Fruit fly (Drosophila melanogaster) whole organism, embryonic: ENCODE results near the gene CG2104.

Experiments used
- Abd-B ChIP-seq: fragments of 200-800 bp; sonication (Bioruptor generic); optimal IDR thresholded peaks from 2 replicates; lab custom pipeline; 2018; ENCODE audit warnings: missing biosample characterization, mild to moderate bottlenecking, missing genetic modification characterization, moderate library complexity
- Ada2b ChIP-seq: fragments of 200-800 bp; sonication (Bioruptor generic); IDR thresholded peaks from 2 replicates; pipeline ENCODE4 v1.3.6; 2022; ENCODE audit warnings: missing biosample characterization, missing genetic modification characterization
- B-H1 ChIP-seq: fragments of 200-800 bp; sonication (Bioruptor generic); IDR thresholded peaks from 3 replicates; pipeline ENCODE4 v1.3.6; 2022; ENCODE audit warnings: missing biosample characterization, missing genetic modification characterization
- BEAF-32 ChIP-seq: fragments of 200-800 bp; sonication (Bioruptor generic); optimal IDR thresholded peaks from 3 replicates; lab custom pipeline; 2017; ENCODE audit warnings: missing biosample characterization, missing genetic modification characterization, mild to moderate bottlenecking, moderate library complexity, missing genetic modification reagents
- CG10267 ChIP-seq: fragments of 200-800 bp; sonication (Bioruptor generic); optimal IDR thresholded peaks from 2 replicates; lab custom pipeline; 2018; ENCODE audit warnings: missing biosample characterization, mild to moderate bottlenecking, missing genetic modification characterization, moderate library complexity
- CG10979 ChIP-seq: fragments of 200-800 bp; sonication (Bioruptor generic); optimal IDR thresholded peaks from 2 replicates; lab custom pipeline; 2018; ENCODE audit warnings: missing biosample characterization, mild to moderate bottlenecking, missing genetic modification characterization, moderate library complexity
- CG11456 ChIP-seq: fragments of 200-800 bp; sonication (Bioruptor generic); IDR thresholded peaks from 3 replicates; pipeline ENCODE4 v1.3.6; 2022; ENCODE audit warnings: missing biosample characterization, missing genetic modification characterization
- CG12769 ChIP-seq: fragments of 200-800 bp; sonication (Bioruptor generic); optimal IDR thresholded peaks from 2 replicates; lab custom pipeline; 2019; ENCODE audit warnings: missing biosample characterization, mild to moderate bottlenecking, missing genetic modification characterization, moderate library complexity
- CG13624 ChIP-seq: fragments of 200-800 bp; sonication (Bioruptor generic); optimal IDR thresholded peaks from 2 replicates; lab custom pipeline; 2016; ENCODE audit warnings: missing biosample characterization, missing genetic modification characterization
- CG14710 ChIP-seq: fragments of 200-800 bp; sonication (Bioruptor generic); optimal IDR thresholded peaks from 3 replicates; lab custom pipeline; 2019; ENCODE audit warnings: missing biosample characterization, mild to moderate bottlenecking, missing genetic modification characterization, moderate library complexity
- CG17385 ChIP-seq: fragments of 200-800 bp; sonication (Bioruptor generic); optimal IDR thresholded peaks from 3 replicates; lab custom pipeline; 2018; ENCODE audit warnings: missing biosample characterization, mild to moderate bottlenecking, missing genetic modification characterization
- CG1792 ChIP-seq: fragments of 200-800 bp; sonication (Bioruptor generic); optimal IDR thresholded peaks from 2 replicates; lab custom pipeline; 2016; ENCODE audit warnings: missing biosample characterization, missing genetic modification characterization
- CG2120 ChIP-seq: fragments of 200-800 bp; sonication (Bioruptor generic); optimal IDR thresholded peaks from 3 replicates; lab custom pipeline; 2016; ENCODE audit warnings: missing biosample characterization, missing genetic modification characterization
- CG30403 ChIP-seq: fragments of 200-800 bp; sonication (Bioruptor generic); optimal IDR thresholded peaks from 3 replicates; lab custom pipeline; 2016; ENCODE audit warnings: missing biosample characterization, missing genetic modification characterization
- CG32532 ChIP-seq: fragments of 200-800 bp; sonication (Bioruptor generic); IDR thresholded peaks from 2 replicates; pipeline ENCODE4 v1.3.6; 2022; ENCODE audit warnings: missing biosample characterization, missing genetic modification characterization
- CG4854 ChIP-seq: fragments of 200-800 bp; sonication (Bioruptor generic); optimal IDR thresholded peaks from 2 replicates; lab custom pipeline; 2016; ENCODE audit warnings: missing biosample characterization, missing genetic modification characterization, inconsistent platforms
- CG8290 ChIP-seq, 3 experiments: fragments of 200-800 bp; sonication (Bioruptor generic); optimal IDR thresholded peaks; 2 replicates each; lab custom pipeline; 2016 to 2019; ENCODE audit warnings: missing biosample characterization in 3 of 3, missing genetic modification characterization in 3 of 3, mild to moderate bottlenecking in 2 of 3, moderate library complexity in 1 of 3
- CG8359 ChIP-seq: fragments of 200-800 bp; sonication (Bioruptor generic); optimal IDR thresholded peaks from 2 replicates; lab custom pipeline; 2017; ENCODE audit warnings: missing biosample characterization, mild to moderate bottlenecking, missing genetic modification characterization, borderline replicate concordance
- CG8388 ChIP-seq: fragments of 200-800 bp; sonication (Bioruptor generic); optimal IDR thresholded peaks from 2 replicates; lab custom pipeline; 2019; ENCODE audit warnings: missing biosample characterization, mild to moderate bottlenecking, missing genetic modification characterization, moderate library complexity
- CG9797 ChIP-seq: fragments of 200-800 bp; sonication (Bioruptor generic); optimal IDR thresholded peaks from 3 replicates; lab custom pipeline; 2018; ENCODE audit warnings: missing biosample characterization, mild to moderate bottlenecking, missing genetic modification characterization
- CkIIα-i1 ChIP-seq: fragments of 200-800 bp; sonication (Bioruptor generic); IDR thresholded peaks from 2 replicates; pipeline ENCODE4 v1.3.6; 2022; ENCODE audit warnings: missing biosample characterization, missing genetic modification characterization
- D19B ChIP-seq: fragments of 200-800 bp; sonication (Bioruptor generic); optimal IDR thresholded peaks from 2 replicates; lab custom pipeline; 2017; ENCODE audit warnings: missing biosample characterization, mild to moderate bottlenecking, missing genetic modification characterization
- Dad ChIP-seq: fragments of 200-800 bp; sonication (Bioruptor generic); optimal IDR thresholded peaks from 3 replicates; lab custom pipeline; 2016; ENCODE audit warnings: missing biosample characterization, missing genetic modification characterization
- Doc3 ChIP-seq: fragments of 200-800 bp; sonication (Bioruptor generic); IDR thresholded peaks from 3 replicates; pipeline ENCODE4 v1.3.6; 2022; ENCODE audit warnings: missing biosample characterization, missing genetic modification characterization; ENCODE audit not compliant: partially characterized antibody
- Drgx ChIP-seq: fragments of 200-800 bp; sonication (Bioruptor generic); IDR thresholded peaks from 2 replicates; pipeline ENCODE4 v1.3.6; 2022; ENCODE audit warnings: missing biosample characterization, missing genetic modification characterization
- Max ChIP-seq: fragments of 200-800 bp; sonication (Bioruptor generic); optimal IDR thresholded peaks from 2 replicates; lab custom pipeline; 2016; ENCODE audit warnings: missing biosample characterization, mild to moderate bottlenecking, missing genetic modification characterization
- Med ChIP-seq: fragments of 200-800 bp; sonication (Bioruptor generic); peaks from one replicate; lab custom pipeline; 2016; ENCODE audit warnings: missing biosample characterization, missing genetic modification characterization, mild to moderate bottlenecking, inconsistent platforms, moderate library complexity
- Nf-YA ChIP-seq: fragments of 200-800 bp; sonication (Bioruptor generic); IDR thresholded peaks from 2 replicates; pipeline ENCODE4 v1.3.6; 2022; ENCODE audit warnings: missing biosample characterization, missing genetic modification characterization
- Xrp1 ChIP-seq: fragments of 200-800 bp; sonication (Bioruptor generic); IDR thresholded peaks from 2 replicates; pipeline ENCODE4 v1.3.6; 2022; ENCODE audit warnings: missing biosample characterization, missing genetic modification characterization
- ara ChIP-seq: fragments of 200-800 bp; sonication (Bioruptor generic); IDR thresholded peaks from 2 replicates; pipeline ENCODE4 v1.3.6; 2022; ENCODE audit warnings: missing biosample characterization, missing genetic modification characterization
- ash1 ChIP-seq: fragments of 200-800 bp; sonication (Bioruptor generic); optimal IDR thresholded peaks from 2 replicates; lab custom pipeline; 2018; ENCODE audit warnings: missing biosample characterization, mild to moderate bottlenecking, missing genetic modification characterization
- bigmax ChIP-seq: fragments of 200-800 bp; sonication (Bioruptor generic); optimal IDR thresholded peaks from 2 replicates; lab custom pipeline; 2018; ENCODE audit warnings: missing biosample characterization, mild to moderate bottlenecking, missing genetic modification characterization
- cas ChIP-seq: fragments of 200-800 bp; sonication (Bioruptor generic); IDR thresholded peaks from 2 replicates; pipeline ENCODE4 v1.3.6; 2022; ENCODE audit warnings: missing biosample characterization, missing genetic modification characterization
- chinmo ChIP-seq: fragments of 200-800 bp; sonication (Bioruptor generic); IDR thresholded peaks from 4 replicates; pipeline ENCODE4 v1.3.6; 2022; ENCODE audit warnings: missing biosample characterization, missing genetic modification characterization; ENCODE audit not compliant: partially characterized antibody
- ems ChIP-seq: fragments of 200-800 bp; sonication (Bioruptor generic); optimal IDR thresholded peaks from 3 replicates; lab custom pipeline; 2016; ENCODE audit warnings: missing biosample characterization, missing genetic modification characterization
- fd3F ChIP-seq: fragments of 200-800 bp; sonication (Bioruptor generic); optimal IDR thresholded peaks from 2 replicates; lab custom pipeline; 2018; ENCODE audit warnings: missing biosample characterization, mild to moderate bottlenecking, missing genetic modification characterization, moderate library complexity
- gsb-n ChIP-seq: fragments of 200-800 bp; sonication (Bioruptor generic); optimal IDR thresholded peaks from 3 replicates; lab custom pipeline; 2018; ENCODE audit warnings: missing biosample characterization, mild to moderate bottlenecking, missing genetic modification characterization
- jing ChIP-seq: fragments of 200-800 bp; sonication (Bioruptor generic); optimal IDR thresholded peaks from 2 replicates; lab custom pipeline; 2018; ENCODE audit warnings: missing biosample characterization, mild to moderate bottlenecking, missing genetic modification characterization
- kah ChIP-seq: fragments of 200-800 bp; sonication (Bioruptor generic); optimal IDR thresholded peaks from 2 replicates; lab custom pipeline; 2018; ENCODE audit warnings: missing biosample characterization, mild to moderate bottlenecking, missing genetic modification characterization
- luna ChIP-seq: fragments of 200-800 bp; sonication (Bioruptor generic); optimal IDR thresholded peaks from 2 replicates; lab custom pipeline; 2016; ENCODE audit warnings: missing biosample characterization, missing genetic modification characterization
- onecut ChIP-seq: fragments of 200-800 bp; sonication (Bioruptor generic); IDR thresholded peaks from 2 replicates; pipeline ENCODE4 v1.3.6; 2022; ENCODE audit warnings: missing biosample characterization, missing genetic modification characterization
- sens ChIP-seq: fragments of 200-800 bp; sonication (Bioruptor generic); peaks from one replicate; lab custom pipeline; 2016; ENCODE audit warnings: missing biosample characterization, missing genetic modification characterization
- seq ChIP-seq: fragments of 200-800 bp; sonication (Bioruptor generic); IDR thresholded peaks from 2 replicates; pipeline ENCODE4 v1.3.6; 2022; ENCODE audit warnings: missing biosample characterization, missing genetic modification characterization
- slou ChIP-seq: fragments of 200-800 bp; sonication (Bioruptor generic); optimal IDR thresholded peaks from 3 replicates; lab custom pipeline; 2016; ENCODE audit warnings: missing biosample characterization, missing genetic modification characterization
- ssp ChIP-seq: fragments of 200-800 bp; sonication (Bioruptor generic); IDR thresholded peaks from 2 replicates; pipeline ENCODE4 v1.3.6; 2022; ENCODE audit warnings: missing biosample characterization, missing genetic modification characterization
- vvl ChIP-seq: fragments of 200-800 bp; sonication (Bioruptor generic); IDR thresholded peaks from 2 replicates; pipeline ENCODE4 v1.3.6; 2022; ENCODE audit warnings: missing biosample characterization, missing genetic modification characterization

CG2104 gene

dm6 chr3R:5705469-5706067 is 12.5 kb upstream of the CG2104 start (continued):
- TF ChIP-seq fd3F (GFP tag; lab: Kevin White, UChicago) (peak; percentile 53), CG14710 (tag; lab: Kevin White, UChicago) (no peak), CG8388 (GFP tag; lab: Kevin White, UChicago) (peak; percentile 67), CG2120 (no peak), kah (GFP tag; lab: Kevin White, UChicago) (peak; percentile 41), slou (GFP tag; lab: Kevin White, UChicago) (peak; percentile 15), ash1 (GFP tag; lab: Kevin White, UChicago) (no peak), CG1792 (GFP tag; lab: Kevin White, UChicago) (peak; percentile 3)

- no peak for TF ChIP-seq ara (GFP tag; lab: Robert Waterston, UW)
- peak; percentile 99 for TF ChIP-seq CG8359 (GFP tag; lab: Kevin White, UChicago)
- TF ChIP-seq gsb-n (tag; lab: Kevin White, UChicago), result no peak
- no peak for TF ChIP-seq CG11456 (GFP tag; lab: Robert Waterston, UW)
These were observed 11.9 kb upstream of the CG2104 start for dm6 chr3R:5704982-5705381.

- no peak for TF ChIP-seq Max
- TF ChIP-seq Ada2b (GFP tag; lab: Robert Waterston, UW), result no peak
- TF ChIP-seq Doc3 (GFP tag; lab: Robert Waterston, UW), result peak; percentile 28; the same call in 1 of the 3 replicates
- TF ChIP-seq bigmax (GFP tag; lab: Kevin White, UChicago), result no peak
- 0 out of 2 replicates have a peak, but pooled peaks have one; percentile 9 for TF ChIP-seq Xrp1 (GFP tag; lab: Robert Waterston, UW)
- TF ChIP-seq CG8290 (GFP tag; optimal IDR thresholded peaks at IDR 0.05; lab: Kevin White, UChicago), result no peak
- TF ChIP-seq CG8290 (tag; optimal IDR thresholded peaks at IDR 0.05; lab: Kevin White, UChicago), result peak in 1 of 2 experiments; percentile 0
- peak; percentile 14 for TF ChIP-seq CG12769 (tag; lab: Kevin White, UChicago)
- peak; percentile 1 for TF ChIP-seq CG13624 (GFP tag; lab: Kevin White, UChicago)
- no peak for TF ChIP-seq D19B (GFP tag; lab: Kevin White, UChicago)
- TF ChIP-seq CG4854 (GFP tag; lab: Kevin White, UChicago), result no peak
- TF ChIP-seq cas (GFP tag; lab: Robert Waterston, UW), result 0 out of 2 replicates have a peak, but pooled peaks have one; percentile 32
- TF ChIP-seq BEAF-32 (GFP tag; lab: Kevin White, UChicago), result no peak
- no peak for TF ChIP-seq CG10267
- peak; percentile 28 for TF ChIP-seq CG8359 (GFP tag; lab: Kevin White, UChicago)
- no peak for TF ChIP-seq seq (GFP tag; lab: Robert Waterston, UW)
- peak; percentile 4 for TF ChIP-seq CG10979 (tag; lab: Kevin White, UChicago)
- TF ChIP-seq onecut, result no peak
- TF ChIP-seq vvl (GFP tag; lab: Robert Waterston, UW), result peak; percentile 49; the same call in 1 of the 2 replicates
- TF ChIP-seq CkIIα-i1 (GFP tag; lab: Robert Waterston, UW), result no peak
- no peak for TF ChIP-seq CG9797
- peak; percentile 61 for TF ChIP-seq sens (GFP tag; lab: Kevin White, UChicago)
- TF ChIP-seq jing, result no peak
- peak; percentile 36; the same call in 1 of the 2 replicates for TF ChIP-seq CG32532 (GFP tag; lab: Robert Waterston, UW)
- TF ChIP-seq Drgx (GFP tag; lab: Robert Waterston, UW), result 0 out of 2 replicates have a peak, but pooled peaks have one; percentile 15
- 0 out of 4 replicates have a peak, but pooled peaks have one; percentile 46 for TF ChIP-seq chinmo (GFP tag; lab: Robert Waterston, UW)
- TF ChIP-seq Abd-B, result no peak
- TF ChIP-seq CG1792 (GFP tag; lab: Kevin White, UChicago), result no peak
- TF ChIP-seq CG30403 (GFP tag; lab: Kevin White, UChicago), result no peak
- no peak for TF ChIP-seq CG17385 (GFP tag; lab: Kevin White, UChicago)
- no peak for TF ChIP-seq ssp (GFP tag; lab: Robert Waterston, UW)
- TF ChIP-seq Med, result peak; percentile 60
- TF ChIP-seq B-H1 (GFP tag; lab: Robert Waterston, UW), result no peak
- no peak for TF ChIP-seq luna (GFP tag; lab: Kevin White, UChicago)
- no peak for TF ChIP-seq Dad (GFP tag; lab: Kevin White, UChicago)
- TF ChIP-seq Nf-YA (GFP tag; lab: Robert Waterston, UW), result no peak
- TF ChIP-seq ems (GFP tag; lab: Kevin White, UChicago), result no peak
These were observed 8.0 kb upstream of the CG2104 start for dm6 chr3R:5701104-5701503.
